Worm (Caenorhabditis elegans): ENCODE results near the gene rab-6.1.
A peak's percentile ranks its signal among the peaks of the same experiment; 100 is the strongest.

Gene rab-6.1

ce11 chrIII:8986872-8987271 lies 18.9 kb downstream of the rab-6.1 start (continued):
- no peak for TF ChIP-seq mdl-1 (tag; optimal IDR thresholded peaks at IDR 0.05)

ce11 chrIII:8985965-8986364 lies 19.8 kb downstream of the rab-6.1 start:
- TF ChIP-seq elt-2 (tag; optimal IDR thresholded peaks at IDR 0.05) (peak; percentile 62), zag-1 (tag; optimal IDR thresholded peaks at IDR 0.05) (no peak), pqm-1 (tag; optimal IDR thresholded peaks at IDR 0.05) (peak; percentile 21)

ce11 chrIII:8985461-8985860 lies 20.3 kb downstream of the rab-6.1 start:
- no peak for TF ChIP-seq ceh-16 (tag; optimal IDR thresholded peaks at IDR 0.05)

- TF ChIP-seq sea-2 (GFP tag; optimal IDR thresholded peaks at IDR 0.05) (no peak), nhr-237 (tag; optimal IDR thresholded peaks at IDR 0.05) (no peak), nhr-67 (tag; optimal IDR thresholded peaks at IDR 0.05) (no peak), egl-5 (tag; optimal IDR thresholded peaks at IDR 0.05) (peak; percentile 86), nhr-76 (tag; optimal IDR thresholded peaks at IDR 0.05) (no peak), mdl-1 (tag; optimal IDR thresholded peaks at IDR 0.05) (no peak), nhr-25 (tag; optimal IDR thresholded peaks at IDR 0.05) (peak; percentile 54), nhr-12 (tag; optimal IDR thresholded peaks at IDR 0.05) (no peak), jun-1 (tag; optimal IDR thresholded peaks at IDR 0.05) (peak; percentile 38), aly-2 (tag; optimal IDR thresholded peaks at IDR 0.05) (no peak), nhr-11 (tag; optimal IDR thresholded peaks at IDR 0.05) (no peak), hmg-11 (tag; optimal IDR thresholded peaks at IDR 0.05) (peak; percentile 39), pha-4 (tag; optimal IDR thresholded peaks at IDR 0.05) (peak; percentile 74), nhr-28 (tag; optimal IDR thresholded peaks at IDR 0.05) (no peak), ZK546.5 (tag; optimal IDR thresholded peaks at IDR 0.05) (no peak), zag-1 (tag; optimal IDR thresholded peaks at IDR 0.05) (no peak), lin-15B (tag; optimal IDR thresholded peaks at IDR 0.05) (peak; percentile 32), ztf-11 (tag; optimal IDR thresholded peaks at IDR 0.05) (no peak), eor-1 (tag; optimal IDR thresholded peaks at IDR 0.05) (no peak), egl-27 (tag; optimal IDR thresholded peaks at IDR 0.05) (no peak), skn-1 (tag; optimal IDR thresholded peaks at IDR 0.05) (no peak), nfya-1 (tag; optimal IDR thresholded peaks at IDR 0.05; ENCODE audit: insufficient read depth) (peak; percentile 85), nhr-23 (tag; optimal IDR thresholded peaks at IDR 0.05) (peak; percentile 40), daf-12 (tag; optimal IDR thresholded peaks at IDR 0.05) (no peak), elt-1 (tag; optimal IDR thresholded peaks at IDR 0.05) (no peak), lsy-12 (tag; optimal IDR thresholded peaks at IDR 0.05) (peak; percentile 11), snpc-4 (tag; optimal IDR thresholded peaks at IDR 0.05) (peak; percentile 46), fkh-10 (GFP tag; optimal IDR thresholded peaks at IDR 0.05) (peak; percentile 7), ceh-82 (tag; optimal IDR thresholded peaks at IDR 0.05) (no peak), ama-1 (optimal IDR thresholded peaks at IDR 0.05) (no peak), ceh-9 (tag; optimal IDR thresholded peaks at IDR 0.05) (no peak), ztf-4 (tag; optimal IDR thresholded peaks at IDR 0.05) (no peak), unc-39 (tag; optimal IDR thresholded peaks at IDR 0.05) (no peak), tbx-2 (tag; optimal IDR thresholded peaks at IDR 0.05) (peak; percentile 9), nhr-43 (tag; optimal IDR thresholded peaks at IDR 0.05; ENCODE audit: poor library complexity, severe bottlenecking) (no peak), ceh-28 (tag; optimal IDR thresholded peaks at IDR 0.05) (no peak), lin-39 (tag; optimal IDR thresholded peaks at IDR 0.05) (peak; percentile 61), mml-1 (tag; optimal IDR thresholded peaks at IDR 0.05) (no peak), R02D3.7 (tag; optimal IDR thresholded peaks at IDR 0.05) (peak; percentile 2), nhr-77 (tag; optimal IDR thresholded peaks at IDR 0.05) (no peak), elt-2 (tag; optimal IDR thresholded peaks at IDR 0.05) (peak; percentile 31), elt-3 (tag; optimal IDR thresholded peaks at IDR 0.05) (no peak)
Measured at ce11 chrIII:8984960-8985359, 20.8 kb downstream of the rab-6.1 start.

Measured in whole organism, L3 larva.